Fruit fly (Drosophila melanogaster): Measurements from ENCODE around the gene Vps60.

Gene Vps60

dm6 chr3L:17665084-17665576 is 43.7 kb upstream of the Vps60 start (continued):
- no peak for TF ChIP-seq CG10669 (GFP tag; optimal IDR thresholded peaks at IDR 0.05)
- peak; percentile 62 for TF ChIP-seq fkh (GFP tag; optimal IDR thresholded peaks at IDR 0.05)
- TF ChIP-seq Sox15 (GFP tag; optimal IDR thresholded peaks at IDR 0.05): no peak
- TF ChIP-seq topi (GFP tag; optimal IDR thresholded peaks at IDR 0.05): peak; percentile 14
- peak; percentile 60 for TF ChIP-seq Blimp-1 (GFP tag; optimal IDR thresholded peaks at IDR 0.05)
- peak; percentile 25 for TF ChIP-seq Eip75B (GFP tag; optimal IDR thresholded peaks at IDR 0.05)

- TF ChIP-seq fkh (GFP tag; optimal IDR thresholded peaks at IDR 0.05) (no peak), Met (GFP tag; optimal IDR thresholded peaks at IDR 0.05) (no peak), net (GFP tag; optimal IDR thresholded peaks at IDR 0.05) (no peak), acj6 (GFP tag; optimal IDR thresholded peaks at IDR 0.05) (no peak), CG10669 (GFP tag; optimal IDR thresholded peaks at IDR 0.05) (no peak), vri (GFP tag; optimal IDR thresholded peaks at IDR 0.05) (no peak), Blimp-1 (GFP tag; optimal IDR thresholded peaks at IDR 0.05) (no peak)
Observed at dm6 chr3L:17663647-17664046, 42.2 kb upstream of the Vps60 start.

dm6 chr3L:17659268-17659589 is 37.8 kb upstream of the Vps60 start:
- TF ChIP-seq CG8632 (GFP tag; optimal IDR thresholded peaks at IDR 0.05) (no peak), fkh (GFP tag; optimal IDR thresholded peaks at IDR 0.05) (peak; percentile 91)

- TF ChIP-seq Eip78C (GFP tag) (peak; percentile 83), CG6792 (GFP tag; optimal IDR thresholded peaks at IDR 0.05) (peak; percentile 24), Sox102F (GFP tag; optimal IDR thresholded peaks at IDR 0.05) (peak; percentile 71), svp (GFP tag) (peak; percentile 78), CG3032 (tag; optimal IDR thresholded peaks at IDR 0.05) (no peak), topi (GFP tag; optimal IDR thresholded peaks at IDR 0.05) (peak; percentile 45), CG34406 (GFP tag; optimal IDR thresholded peaks at IDR 0.05) (peak; percentile 19), OdsH (GFP tag; optimal IDR thresholded peaks at IDR 0.05) (peak; percentile 71), CG9139 (GFP tag; optimal IDR thresholded peaks at IDR 0.05) (no peak), CG6854 (GFP tag; optimal IDR thresholded peaks at IDR 0.05) (no peak), Ets96B (tag; optimal IDR thresholded peaks at IDR 0.05) (peak; percentile 30), CG11762 (GFP tag; optimal IDR thresholded peaks at IDR 0.05; ENCODE audit: insufficient read depth) (peak; percentile 41), net (GFP tag; optimal IDR thresholded peaks at IDR 0.05) (peak; percentile 52), CG4318 (GFP tag; optimal IDR thresholded peaks at IDR 0.05) (peak; percentile 47), CG8119 (GFP tag; IDR thresholded peaks at IDR 0.05) (peak; percentile 61), CG32006 (GFP tag; optimal IDR thresholded peaks at IDR 0.05) (peak; percentile 74), CG11902 (GFP tag; optimal IDR thresholded peaks at IDR 0.05) (peak; percentile 25), Hr38 (GFP tag; optimal IDR thresholded peaks at IDR 0.05) (peak; percentile 28), CG8632 (GFP tag; optimal IDR thresholded peaks at IDR 0.05) (peak; percentile 28), cyc (GFP tag; optimal IDR thresholded peaks at IDR 0.05) (peak; percentile 67), Eip93F (GFP tag; optimal IDR thresholded peaks at IDR 0.05) (no peak), CG10669 (GFP tag; optimal IDR thresholded peaks at IDR 0.05) (peak; percentile 36), fkh (GFP tag; optimal IDR thresholded peaks at IDR 0.05) (peak; percentile 94), Gug (GFP tag; IDR thresholded peaks at IDR 0.05) (peak; percentile 57; the same call in 1 of the 2 replicates), CG8319 (GFP tag; optimal IDR thresholded peaks at IDR 0.05) (peak; percentile 12), Smox (GFP tag; optimal IDR thresholded peaks at IDR 0.05) (peak; percentile 51), CG15336 (GFP tag; IDR thresholded peaks at IDR 0.05) (peak; percentile 82), fd59A (GFP tag; optimal IDR thresholded peaks at IDR 0.05) (no peak), CG11294 (GFP tag; IDR thresholded peaks at IDR 0.05) (peak; percentile 80), CG10631 (GFP tag; optimal IDR thresholded peaks at IDR 0.05) (peak; percentile 44), CG3919 (GFP tag; optimal IDR thresholded peaks at IDR 0.05) (peak; percentile 33), vri (GFP tag; optimal IDR thresholded peaks at IDR 0.05) (peak; percentile 71), Ets21C (GFP tag; optimal IDR thresholded peaks at IDR 0.05) (peak; percentile 48), CG31627 (GFP tag; optimal IDR thresholded peaks at IDR 0.05) (peak; percentile 80), eg (GFP tag; IDR thresholded peaks at IDR 0.05) (peak; percentile 91), CG6163 (GFP tag; IDR thresholded peaks at IDR 0.05) (peak; percentile 82), lz (GFP tag; optimal IDR thresholded peaks at IDR 0.05) (peak; percentile 66), pdm3 (GFP tag; optimal IDR thresholded peaks at IDR 0.05) (peak; percentile 62), fd85E (GFP tag; optimal IDR thresholded peaks at IDR 0.05) (no peak)
Observed at dm6 chr3L:17658423-17659267, 37.2 kb upstream of the Vps60 start.
